Worm (Caenorhabditis elegans) whole organism, late embryonic: ENCODE data around the gene hrpa-2.

Source experiments
- K09A11.1 ChIP-seq: sonication (generic microtip); optimal IDR thresholded peaks from 2 replicates; lab custom pipeline; 2017; ENCODE audit warnings: antibody characterized with exemption, mild to moderate bottlenecking, missing genetic modification characterization, missing compliant biosample characterization; ENCODE audit not compliant: insufficient read depth
- Y22D7AL.16 ChIP-seq: sonication (generic microtip); optimal IDR thresholded peaks from 2 replicates; lab custom pipeline; 2016; ENCODE audit warnings: missing genetic modification characterization, missing compliant biosample characterization
- ama-1 ChIP-seq: fragments of 150-350 bp; optimal IDR thresholded peaks from 2 replicates; lab custom pipeline; 2014
- ceh-14 ChIP-seq: sonication (generic microtip); optimal IDR thresholded peaks from 2 replicates; lab custom pipeline; 2016; ENCODE audit warnings: missing genotype, missing genetic modification characterization, missing compliant biosample characterization
- ceh-19 ChIP-seq: fragments of 200-800 bp; sonication (Bioruptor generic); optimal IDR thresholded peaks from 2 replicates; lab custom pipeline; 2018; ENCODE audit warnings: mild to moderate bottlenecking, missing genetic modification characterization, missing compliant biosample characterization
- ceh-24 ChIP-seq: sonication (generic microtip); optimal IDR thresholded peaks from 2 replicates; lab custom pipeline; 2016; ENCODE audit warnings: mild to moderate bottlenecking, missing genetic modification characterization, missing compliant biosample characterization
- eyg-1 ChIP-seq: sonication (generic microtip); optimal IDR thresholded peaks from 2 replicates; lab custom pipeline; 2016; ENCODE audit warnings: missing genotype, missing genetic modification characterization, missing compliant biosample characterization
- gmeb-2 ChIP-seq: sonication (generic microtip); optimal IDR thresholded peaks from 2 replicates; lab custom pipeline; 2016; ENCODE audit warnings: missing genetic modification characterization, inconsistent platforms, missing compliant biosample characterization
- hlh-30 ChIP-seq: sonication (generic microtip); optimal IDR thresholded peaks from 2 replicates; lab custom pipeline; 2017; ENCODE audit warnings: antibody characterized with exemption, missing genetic modification characterization, missing compliant biosample characterization; ENCODE audit not compliant: insufficient read depth
- nhr-11 ChIP-seq: fragments of 150-350 bp; optimal IDR thresholded peaks from 2 replicates; lab custom pipeline; 2014; ENCODE audit warnings: missing biosample characterization, missing genetic modification characterization
- npax-4 ChIP-seq: sonication (generic microtip); optimal IDR thresholded peaks from 2 replicates; lab custom pipeline; 2016; ENCODE audit warnings: missing genetic modification characterization, missing compliant biosample characterization
- pax-1 ChIP-seq: fragments of 150-350 bp; optimal IDR thresholded peaks from 2 replicates; lab custom pipeline; 2014; ENCODE audit warnings: missing biosample characterization, missing genetic modification characterization
- unc-86 ChIP-seq: sonication (generic microtip); optimal IDR thresholded peaks from 2 replicates; lab custom pipeline; 2016; ENCODE audit warnings: missing genetic modification characterization, missing compliant biosample characterization

- TF ChIP-seq ceh-19 (GFP tag; lab: Kevin White, UChicago), result no peak
- no peak for TF ChIP-seq ceh-14 (tag; lab: Kevin White, UChicago)
- no peak for TF ChIP-seq eyg-1 (tag; lab: Kevin White, UChicago)
- TF ChIP-seq gmeb-2 (tag; lab: Kevin White, UChicago), result no peak
- TF ChIP-seq K09A11.1 (tag; lab: Kevin White, UChicago), result no peak
- no peak for TF ChIP-seq unc-86 (tag; lab: Kevin White, UChicago)
- TF ChIP-seq ama-1 (lab: Kevin White, UChicago), result no peak
- TF ChIP-seq ceh-24, result no peak
- no peak for TF ChIP-seq pax-1 (tag; lab: Kevin White, UChicago)
- TF ChIP-seq Y22D7AL.16, result no peak
- TF ChIP-seq nhr-11 (tag; lab: Kevin White, UChicago), result no peak
- TF ChIP-seq npax-4 (tag; lab: Kevin White, UChicago), result no peak
- TF ChIP-seq hlh-30 (tag; lab: Kevin White, UChicago), result no peak
Measured at ce11 chrX:5249603-5250002, 33.4 kb downstream of the hrpa-2 start, which contains the start of gene Y34B4A.10.
